Fruit fly (Drosophila melanogaster): ENCODE measurements around the gene CG31265.

The CG31265 gene

dm6 chr3R:17132098-17132712 is 4.2 kb downstream of the CG31265 start, which contains the start of the genes CG4053 and CG31266:
Gene CG4053 (minus strand): TSS chr3R:17132198.
Gene CG31266 (plus strand): TSS chr3R:17132662.
- TF ChIP-seq h (optimal IDR thresholded peaks at IDR 0.05) (no peak), ttk (optimal IDR thresholded peaks at IDR 0.05) (no peak), insv (optimal IDR thresholded peaks at IDR 0.05) (no peak), Myc (optimal IDR thresholded peaks at IDR 0.05) (no peak), Sin3A (optimal IDR thresholded peaks at IDR 0.05) (no peak), psq (optimal IDR thresholded peaks at IDR 0.05) (no peak)

DNA sequence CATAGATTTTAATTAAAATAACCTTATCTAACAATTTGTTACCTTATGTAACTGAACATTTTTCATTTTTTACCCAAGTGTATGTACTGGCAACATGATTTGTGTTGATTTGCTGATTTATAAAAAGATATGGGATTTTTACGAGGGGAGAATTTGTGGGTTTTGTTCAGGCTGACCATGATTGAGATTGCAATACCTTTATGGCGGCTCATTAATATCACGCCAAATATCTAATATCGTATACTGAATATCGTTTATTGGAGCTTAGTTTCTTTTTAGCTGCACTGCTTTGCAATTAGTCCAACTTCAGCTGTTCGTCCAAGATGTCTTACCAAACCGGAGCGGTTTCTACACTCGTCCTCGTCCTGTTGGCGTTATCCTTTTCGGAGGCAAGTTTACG is 5.9 kb downstream of the CG31265 start, which contains the start of gene CG31267:
TSS of gene CG31267 (plus strand) at position 301 of the 400 bp plus-strand sequence.
- TF ChIP-seq Sin3A (optimal IDR thresholded peaks at IDR 0.05), result no peak
- no peak for TF ChIP-seq h (optimal IDR thresholded peaks at IDR 0.05)

- TF ChIP-seq insv (optimal IDR thresholded peaks at IDR 0.05) (no peak), Myc (optimal IDR thresholded peaks at IDR 0.05) (no peak), psq (optimal IDR thresholded peaks at IDR 0.05) (no peak), ttk (optimal IDR thresholded peaks at IDR 0.05) (no peak), Sin3A (optimal IDR thresholded peaks at IDR 0.05) (no peak), h (optimal IDR thresholded peaks at IDR 0.05) (no peak)
Measured at dm6 chr3R:17135747-17136146, 7.7 kb downstream of the CG31265 start, which contains the start of gene CG5246. Gene CG5246 (plus strand): TSS chr3R:17136111.

- TF ChIP-seq h (optimal IDR thresholded peaks at IDR 0.05) (no peak), ttk (optimal IDR thresholded peaks at IDR 0.05) (no peak), psq (optimal IDR thresholded peaks at IDR 0.05) (no peak), insv (optimal IDR thresholded peaks at IDR 0.05) (no peak), Sin3A (optimal IDR thresholded peaks at IDR 0.05) (no peak), Myc (optimal IDR thresholded peaks at IDR 0.05) (no peak)
Measured at dm6 chr3R:17137593-17137992, 9.6 kb downstream of the CG31265 start, which contains the start of gene CG5255. Gene CG5255 (plus strand): TSS chr3R:17137893.

DNA sequence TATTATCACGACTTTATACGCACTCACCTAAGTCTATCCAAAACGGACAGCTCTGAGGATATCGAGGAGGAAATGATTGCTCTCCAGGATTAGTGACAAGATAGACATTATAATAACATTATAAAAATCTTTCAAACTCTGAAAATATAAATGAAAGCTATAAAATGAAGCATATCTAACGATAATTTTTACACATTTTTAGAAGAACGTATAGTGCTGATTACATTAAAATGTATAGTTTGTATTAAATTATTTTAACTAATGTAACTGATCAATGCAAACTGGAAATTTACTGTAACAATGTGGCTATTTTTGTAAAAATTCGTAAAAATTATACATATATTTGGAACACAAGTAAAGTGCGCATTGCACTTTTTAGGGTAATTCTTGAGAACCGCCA is 10.7 kb downstream of the CG31265 start, which contains the start of gene CG5265:
TSS of gene CG5265 (plus strand) at position 301 of the 400 bp plus-strand sequence.
- TF ChIP-seq ttk (optimal IDR thresholded peaks at IDR 0.05) (no peak), Myc (optimal IDR thresholded peaks at IDR 0.05) (no peak), insv (optimal IDR thresholded peaks at IDR 0.05) (no peak), h (optimal IDR thresholded peaks at IDR 0.05) (no peak), psq (optimal IDR thresholded peaks at IDR 0.05) (no peak), Sin3A (optimal IDR thresholded peaks at IDR 0.05) (no peak)

- TF ChIP-seq ttk (optimal IDR thresholded peaks at IDR 0.05), result no peak
- TF ChIP-seq Sin3A (optimal IDR thresholded peaks at IDR 0.05), result no peak
- TF ChIP-seq psq (optimal IDR thresholded peaks at IDR 0.05), result no peak
- no peak for TF ChIP-seq Myc (optimal IDR thresholded peaks at IDR 0.05)
- TF ChIP-seq h (optimal IDR thresholded peaks at IDR 0.05), result no peak
- TF ChIP-seq insv (optimal IDR thresholded peaks at IDR 0.05), result no peak
Measured at dm6 chr3R:17142304-17142703, 14.3 kb downstream of the CG31265 start, which contains the start of gene TwdlW. Gene TwdlW (minus strand): TSS chr3R:17142404.

- TF ChIP-seq h (optimal IDR thresholded peaks at IDR 0.05) (no peak), insv (optimal IDR thresholded peaks at IDR 0.05) (no peak), Sin3A (optimal IDR thresholded peaks at IDR 0.05) (no peak), psq (optimal IDR thresholded peaks at IDR 0.05) (no peak), ttk (optimal IDR thresholded peaks at IDR 0.05) (no peak), Myc (optimal IDR thresholded peaks at IDR 0.05) (no peak)
Measured at dm6 chr3R:17147647-17148244, 19.7 kb downstream of the CG31265 start.

DNA sequence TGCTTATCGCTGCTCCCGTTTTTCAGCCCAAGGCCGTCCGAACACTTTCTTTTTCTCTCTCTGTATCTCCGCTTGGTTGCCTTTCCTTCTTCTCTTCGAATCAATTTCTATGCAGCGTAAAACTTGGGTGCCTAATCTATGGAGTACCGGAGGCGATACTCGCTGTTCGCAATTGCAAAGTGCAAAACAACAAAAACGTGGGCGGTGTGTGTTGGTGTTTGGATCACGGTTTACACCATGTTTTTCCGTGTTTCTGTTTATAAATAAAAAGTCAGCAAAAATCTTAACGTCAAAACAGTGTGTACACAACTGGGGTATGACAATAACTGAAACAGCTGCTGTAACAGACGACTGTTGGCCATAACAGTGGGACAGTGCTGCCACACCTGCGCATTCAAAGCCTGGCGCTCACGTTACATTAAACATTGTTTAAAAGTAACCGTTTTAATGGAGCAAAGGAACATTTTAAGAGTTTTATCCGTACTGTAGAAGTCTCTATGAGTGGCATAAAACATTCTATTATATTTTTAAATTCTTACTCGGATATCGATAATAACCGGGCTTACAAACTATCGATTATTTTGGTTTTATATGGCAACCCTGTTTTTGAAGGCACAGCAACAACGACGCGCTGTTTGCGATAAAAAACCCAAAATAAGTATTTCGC is 21.2 kb downstream of the CG31265 start, which contains the start of the genes m-cup and Det:
TSS of gene m-cup (minus strand) at position 333 of the 667 bp plus-strand sequence.
TSS of gene Det (plus strand) at position 588 of the 667 bp plus-strand sequence.
- no peak for TF ChIP-seq insv (optimal IDR thresholded peaks at IDR 0.05)
- TF ChIP-seq psq (optimal IDR thresholded peaks at IDR 0.05), result no peak
- TF ChIP-seq ttk (optimal IDR thresholded peaks at IDR 0.05), result no peak
- no peak for TF ChIP-seq Myc (optimal IDR thresholded peaks at IDR 0.05)
- no peak for TF ChIP-seq Sin3A (optimal IDR thresholded peaks at IDR 0.05)
- no peak for TF ChIP-seq h (optimal IDR thresholded peaks at IDR 0.05)

- no peak for TF ChIP-seq h (optimal IDR thresholded peaks at IDR 0.05)
- no peak for TF ChIP-seq Myc (optimal IDR thresholded peaks at IDR 0.05)
- TF ChIP-seq ttk (optimal IDR thresholded peaks at IDR 0.05), result no peak
- no peak for TF ChIP-seq Sin3A (optimal IDR thresholded peaks at IDR 0.05)
- TF ChIP-seq psq (optimal IDR thresholded peaks at IDR 0.05), result no peak
- TF ChIP-seq insv (optimal IDR thresholded peaks at IDR 0.05), result no peak
Measured at dm6 chr3R:17150287-17150686, 22.3 kb downstream of the CG31265 start, which contains the start of gene Smug. Gene Smug (plus strand): TSS chr3R:17150587.

- TF ChIP-seq psq (optimal IDR thresholded peaks at IDR 0.05) (no peak), insv (optimal IDR thresholded peaks at IDR 0.05) (no peak), Myc (optimal IDR thresholded peaks at IDR 0.05) (no peak), Sin3A (optimal IDR thresholded peaks at IDR 0.05) (no peak), h (optimal IDR thresholded peaks at IDR 0.05) (no peak), ttk (optimal IDR thresholded peaks at IDR 0.05) (no peak)
Measured at dm6 chr3R:17151376-17152026, 23.5 kb downstream of the CG31265 start, which contains the start of gene CG5292. Gene CG5292 (plus strand): TSS chr3R:17151861.

DNA sequence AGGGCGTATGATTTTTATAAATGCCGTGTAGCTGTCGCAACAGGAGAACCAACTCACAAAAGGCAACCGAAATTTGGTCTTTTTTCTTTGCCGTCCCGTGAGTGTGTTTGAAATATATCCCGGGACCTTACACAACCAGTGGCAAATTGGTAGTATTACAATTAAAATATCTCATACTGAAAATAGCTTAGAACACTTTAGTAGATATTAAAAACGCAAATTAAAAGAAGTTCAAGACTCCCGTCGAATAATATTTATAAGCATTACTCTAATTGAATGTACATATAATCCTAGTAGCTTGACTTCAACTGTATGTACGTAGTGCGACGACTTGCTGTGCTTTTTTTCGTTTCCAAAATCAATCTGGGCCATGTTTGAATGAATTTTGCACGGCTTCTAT is 50.1 kb downstream of the CG31265 start:
- no peak for TF ChIP-seq psq (optimal IDR thresholded peaks at IDR 0.05)
- TF ChIP-seq insv (optimal IDR thresholded peaks at IDR 0.05), result no peak
- TF ChIP-seq Myc (optimal IDR thresholded peaks at IDR 0.05), result no peak
- TF ChIP-seq h (optimal IDR thresholded peaks at IDR 0.05), result no peak
- no peak for TF ChIP-seq Sin3A (optimal IDR thresholded peaks at IDR 0.05)
- no peak for TF ChIP-seq ttk (optimal IDR thresholded peaks at IDR 0.05)
